Fruit fly (Drosophila melanogaster) whole organism, embryonic: ENCODE measurements around the gene CG5498.

ENCODE experiments used
- CG10565 ChIP-seq: fragments of 200-800 bp; sonication (Bioruptor generic); optimal IDR thresholded peaks from 3 replicates; lab custom pipeline; 2016; ENCODE audit warnings: missing biosample characterization, mild to moderate bottlenecking, missing genetic modification characterization
- CG13424 ChIP-seq: fragments of 200-800 bp; sonication (Bioruptor generic); optimal IDR thresholded peaks from 2 replicates; lab custom pipeline; 2019; ENCODE audit warnings: missing biosample characterization, mild to moderate bottlenecking, missing genetic modification characterization, moderate library complexity
- CG1602 ChIP-seq: fragments of 200-800 bp; sonication (Bioruptor generic); optimal IDR thresholded peaks from 3 replicates; lab custom pipeline; 2016; ENCODE audit warnings: missing biosample characterization, missing genetic modification characterization
- CG4404 ChIP-seq: fragments of 200-800 bp; sonication (Bioruptor generic); IDR thresholded peaks from 2 replicates; pipeline ENCODE4 v1.3.6; 2022; ENCODE audit warnings: missing biosample characterization, missing genetic modification characterization
- CG8281 ChIP-seq: fragments of 200-800 bp; sonication (Bioruptor generic); optimal IDR thresholded peaks from 2 replicates; lab custom pipeline; 2018; ENCODE audit warnings: missing biosample characterization, mild to moderate bottlenecking, missing genetic modification characterization, moderate library complexity
- CG9215 ChIP-seq: fragments of 200-800 bp; sonication (Bioruptor generic); IDR thresholded peaks from 2 replicates; pipeline ENCODE4 v1.3.6; 2022; ENCODE audit warnings: missing biosample characterization, missing genetic modification characterization
- Poxn ChIP-seq: fragments of 200-800 bp; sonication (Bioruptor generic); IDR thresholded peaks from 2 replicates; pipeline ENCODE4 v1.3.6; 2022; ENCODE audit warnings: missing biosample characterization, missing genetic modification characterization
- cas ChIP-seq: fragments of 200-800 bp; sonication (Bioruptor generic); IDR thresholded peaks from 2 replicates; pipeline ENCODE4 v1.3.6; 2022; ENCODE audit warnings: missing biosample characterization, missing genetic modification characterization
- ftz-f1 ChIP-seq: fragments of 200-800 bp; sonication (Bioruptor generic); optimal IDR thresholded peaks from 2 replicates; lab custom pipeline; 2016; ENCODE audit warnings: missing biosample characterization, missing genetic modification characterization
- slou ChIP-seq: fragments of 200-800 bp; sonication (Bioruptor generic); optimal IDR thresholded peaks from 3 replicates; lab custom pipeline; 2016; ENCODE audit warnings: missing biosample characterization, missing genetic modification characterization

- TF ChIP-seq slou (GFP tag; lab: Kevin White, UChicago) (no peak), CG13424 (tag; lab: Kevin White, UChicago) (no peak), CG1602 (GFP tag; lab: Kevin White, UChicago) (no peak), CG4404 (GFP tag; lab: Robert Waterston, UW) (no peak), CG9215 (no peak), cas (GFP tag; lab: Robert Waterston, UW) (no peak), Poxn (GFP tag; lab: Robert Waterston, UW) (no peak), CG10565 (no peak), ftz-f1 (GFP tag; lab: Kevin White, UChicago) (no peak), CG8281 (tag; lab: Kevin White, UChicago) (no peak)
These were observed 48.4 kb upstream of the CG5498 start, which contains the start of the genes Las and Psn for dm6 chr3L:20432297-20432696.
